Worm (Caenorhabditis elegans): ENCODE measurements around the gene agl-1.
A peak's percentile ranks its signal among the peaks of the same experiment; 100 is the strongest.

The agl-1 gene

ce11 chrII:14365182-14365751, 7.4 kb upstream of the agl-1 start, which contains the start of gene imb-2 (continued):
- TF ChIP-seq lsy-2 (tag; optimal IDR thresholded peaks at IDR 0.05) (peak; percentile 61 to 86), C34B4.2 (tag; optimal IDR thresholded peaks at IDR 0.05) (no peak), grh-1 (GFP tag; IDR thresholded peaks at IDR 0.05) (no peak), lin-13 (GFP tag; optimal IDR thresholded peaks at IDR 0.05) (peak; percentile 49), sox-4 (tag; optimal IDR thresholded peaks at IDR 0.05) (no peak), Y116A8C.19 (tag; optimal IDR thresholded peaks at IDR 0.05; ENCODE audit: borderline replicate concordance) (no peak), nhr-11 (tag; optimal IDR thresholded peaks at IDR 0.05) (no peak), ets-5 (GFP tag; IDR thresholded peaks at IDR 0.05) (no peak), hlh-17 (GFP tag; optimal IDR thresholded peaks at IDR 0.05; ENCODE audit: borderline replicate concordance) (no peak), ceh-90 (tag; optimal IDR thresholded peaks at IDR 0.05) (no peak), nhr-12 (tag; optimal IDR thresholded peaks at IDR 0.05) (no peak), nhr-84 (tag; optimal IDR thresholded peaks at IDR 0.05) (no peak), nhr-47 (tag; optimal IDR thresholded peaks at IDR 0.05) (peak; percentile 46), fos-1 (tag; optimal IDR thresholded peaks at IDR 0.05) (no peak), sptf-1 (tag; optimal IDR thresholded peaks at IDR 0.05) (no peak), xbp-1 (tag; optimal IDR thresholded peaks at IDR 0.05) (peak; percentile 9), jun-1 (tag; optimal IDR thresholded peaks at IDR 0.05) (no peak), nhr-19 (GFP tag; conservative IDR thresholded peaks at IDR 0.05) (no peak), swsn-7 (tag; optimal IDR thresholded peaks at IDR 0.05) (peak; percentile 45), nhr-90 (tag; optimal IDR thresholded peaks at IDR 0.05; ENCODE audit: poor library complexity) (no peak), mep-1 (tag; optimal IDR thresholded peaks at IDR 0.05) (no peak), nhr-85 (tag) (peak; percentile 19), zip-4 (GFP tag; optimal IDR thresholded peaks at IDR 0.05) (no peak), egl-27 (tag; optimal IDR thresholded peaks at IDR 0.05) (no peak), unc-130 (tag; optimal IDR thresholded peaks at IDR 0.05) (no peak), egl-13 (tag; optimal IDR thresholded peaks at IDR 0.05) (no peak), ceh-63 (GFP tag; optimal IDR thresholded peaks at IDR 0.05) (no peak), nhr-20 (tag; optimal IDR thresholded peaks at IDR 0.05) (peak; percentile 30), vab-15 (tag; optimal IDR thresholded peaks at IDR 0.05) (no peak), nhr-77 (tag; optimal IDR thresholded peaks at IDR 0.05) (peak; percentile 72), hpl-2 (GFP tag; optimal IDR thresholded peaks at IDR 0.05) (no peak), skn-1 (tag; optimal IDR thresholded peaks at IDR 0.05) (no peak), ceh-82 (tag; optimal IDR thresholded peaks at IDR 0.05) (peak in 1 of 3 experiments; percentile 62), F16B12.6 (tag; optimal IDR thresholded peaks at IDR 0.05) (peak; percentile 51), elt-3 (tag; optimal IDR thresholded peaks at IDR 0.05) (no peak), C16A3.4 (tag; optimal IDR thresholded peaks at IDR 0.05) (peak; percentile 51)

- TF ChIP-seq efl-1 (optimal IDR thresholded peaks at IDR 0.05) (no peak), efl-1 (GFP tag; optimal IDR thresholded peaks at IDR 0.05 in 1 of 2) (peak in 1 of 2 experiments; percentile 2), ets-5 (GFP tag; IDR thresholded peaks at IDR 0.05) (no peak), nhr-12 (tag; optimal IDR thresholded peaks at IDR 0.05) (no peak), pax-3 (tag; optimal IDR thresholded peaks at IDR 0.05) (no peak), nhr-85 (tag) (no peak), lsy-2 (tag; optimal IDR thresholded peaks at IDR 0.05) (no peak), ceh-63 (GFP tag; optimal IDR thresholded peaks at IDR 0.05) (no peak), blmp-1 (tag; optimal IDR thresholded peaks at IDR 0.05) (no peak), tlp-1 (tag; optimal IDR thresholded peaks at IDR 0.05) (no peak)
Observed at ce11 chrII:14361719-14362118, 3.8 kb upstream of the agl-1 start, which contains the start of gene tebp-1. Gene tebp-1 (plus strand): TSS chrII:14362019.

- TF ChIP-seq lsy-2 (tag; optimal IDR thresholded peaks at IDR 0.05) = no peak
- no peak for TF ChIP-seq nhr-76 (tag; optimal IDR thresholded peaks at IDR 0.05)
- TF ChIP-seq efl-1 (optimal IDR thresholded peaks at IDR 0.05) = no peak
- TF ChIP-seq efl-1 (GFP tag; optimal IDR thresholded peaks at IDR 0.05 in 1 of 2) = no peak
- no peak for TF ChIP-seq sup-37 (GFP tag; optimal IDR thresholded peaks at IDR 0.05)
- TF ChIP-seq pax-3 (tag; optimal IDR thresholded peaks at IDR 0.05) = no peak
Observed at ce11 chrII:14360675-14361074, 2.8 kb upstream of the agl-1 start.

Measured in whole organism, L1 larva.